Fruit fly (Drosophila melanogaster): Measurements from ENCODE around the gene CG4496.

dm6 chr2L:7148919-7149318 lies 40.9 kb downstream of the CG4496 start:
- TF ChIP-seq Gug (GFP tag; IDR thresholded peaks at IDR 0.05) = no peak
- TF ChIP-seq CG31627 (GFP tag; optimal IDR thresholded peaks at IDR 0.05) = no peak
- TF ChIP-seq CG8119 (GFP tag; IDR thresholded peaks at IDR 0.05) = no peak
- no peak for TF ChIP-seq dac (GFP tag; optimal IDR thresholded peaks at IDR 0.05)
- no peak for TF ChIP-seq CG15336 (GFP tag; IDR thresholded peaks at IDR 0.05)
- no peak for TF ChIP-seq Ets96B (tag; optimal IDR thresholded peaks at IDR 0.05)
- TF ChIP-seq esn (GFP tag; optimal IDR thresholded peaks at IDR 0.05) = no peak
